Worm (Caenorhabditis elegans) whole organism, L4 larva: ENCODE measurements around the gene mdt-28.

Experiments used
- Y105C5A.15 ChIP-seq: fragments of 200-800 bp; sonication (Bioruptor generic); IDR thresholded peaks from 2 replicates; pipeline ENCODE4 v1.3.6; 2022; ENCODE audit warnings: missing genetic modification characterization, missing compliant biosample characterization
- aha-1 ChIP-seq: fragments of 150-350 bp; peaks from one replicate; lab custom pipeline; 2014; ENCODE audit warnings: missing biosample characterization, missing genetic modification characterization
- attf-4 ChIP-seq: sonication (generic microtip); optimal IDR thresholded peaks from 3 replicates; lab custom pipeline; 2017; ENCODE audit warnings: missing biosample characterization, missing genetic modification characterization
- egl-27 ChIP-seq: sonication (generic microtip); optimal IDR thresholded peaks from 3 replicates; lab custom pipeline; 2017; ENCODE audit warnings: missing biosample characterization, missing genetic modification reagents, missing genetic modification characterization
- lin-13 ChIP-seq: fragments of 150-350 bp; optimal IDR thresholded peaks from 2 replicates; lab custom pipeline; 2014; ENCODE audit warnings: missing biosample characterization, missing genetic modification reagents, missing genetic modification characterization
- lin-39 ChIP-seq: fragments of 150-350 bp; optimal IDR thresholded peaks from 2 replicates; lab custom pipeline; 2014; ENCODE audit warnings: missing biosample characterization, missing genetic modification reagents, missing genetic modification characterization
- mep-1 ChIP-seq: fragments of 150-350 bp; sonication (generic microtip); optimal IDR thresholded peaks from 3 replicates; lab custom pipeline; 2014; ENCODE audit warnings: missing biosample characterization, missing genetic modification characterization
- nhr-28 ChIP-seq: fragments of 150-350 bp; optimal IDR thresholded peaks from 2 replicates; lab custom pipeline; 2014; ENCODE audit warnings: missing biosample characterization, missing genetic modification characterization
- nhr-76 ChIP-seq: fragments of 150-350 bp; optimal IDR thresholded peaks from 2 replicates; lab custom pipeline; 2014; ENCODE audit warnings: missing biosample characterization, missing genetic modification characterization
- pha-4 ChIP-seq, 2 experiments: fragments of 150-350 bp in 1 of 2; fragments of 200-800 bp in 1 of 2; sonication (Bioruptor generic) in 1 of 2; IDR thresholded peaks in 1 of 2; optimal IDR thresholded peaks in 1 of 2; 2 replicates each; pipeline versions ENCODE4 v1.3.6 to Lab custom; 2014 to 2022; ENCODE audit warnings: missing genetic modification characterization in 2 of 2, missing genetic modification reagents in 2 of 2, missing biosample characterization in 1 of 2, missing compliant biosample characterization in 1 of 2
- unc-39 ChIP-seq: sonication (generic microtip); optimal IDR thresholded peaks from 2 replicates; lab custom pipeline; 2017; ENCODE audit warnings: missing biosample characterization, missing genetic modification characterization
- unc-62 ChIP-seq, 3 experiments: fragments of 150-350 bp in 1 of 3; sonication (generic microtip); optimal IDR thresholded peaks in 2 of 3; peaks in 1 of 3; 1 replicate in 1 of 3; 2 replicates in 2 of 3; lab custom pipeline; 2014 to 2017; ENCODE audit warnings: missing biosample characterization in 3 of 3, missing genetic modification characterization in 3 of 3, missing genetic modification reagents in 3 of 3, missing genotype in 1 of 3

- TF ChIP-seq unc-62 (GFP tag; optimal IDR thresholded peaks at IDR 0.05 in 1 of 2; lab: Kevin White, UChicago) (no peak), unc-62 (tag; optimal IDR thresholded peaks at IDR 0.05; lab: Kevin White, UChicago) (no peak), lin-39 (tag; lab: Kevin White, UChicago) (no peak), attf-4 (tag; lab: Kevin White, UChicago) (no peak), nhr-76 (no peak), nhr-28 (tag; lab: Kevin White, UChicago) (no peak), aha-1 (tag; lab: Kevin White, UChicago) (no peak), pha-4 (GFP tag; IDR thresholded peaks at IDR 0.05; lab: Robert Waterston, UW) (no peak), pha-4 (tag; optimal IDR thresholded peaks at IDR 0.05; lab: Kevin White, UChicago) (no peak), egl-27 (no peak), mep-1 (tag; lab: Kevin White, UChicago) (no peak), unc-39 (tag; lab: Kevin White, UChicago) (no peak), lin-13 (no peak), Y105C5A.15 (GFP tag; lab: Robert Waterston, UW) (no peak)
These were observed 16.2 kb downstream of the mdt-28 start, which contains the start of gene acr-18 for ce11 chrV:15559047-15559446.
